Fruit fly (Drosophila melanogaster): ENCODE data around the gene twit.

twit gene

dm6 chr2L:20883624-20884220 is 31.3 kb downstream of the twit start:
- TF ChIP-seq CG8478 (optimal IDR thresholded peaks at IDR 0.05) (no peak), EcR (GFP tag; optimal IDR thresholded peaks at IDR 0.05) (no peak), pan (optimal IDR thresholded peaks at IDR 0.05) (no peak), usp (GFP tag; optimal IDR thresholded peaks at IDR 0.05) (no peak), Dll (optimal IDR thresholded peaks at IDR 0.05) (no peak), psq (optimal IDR thresholded peaks at IDR 0.05) (no peak)

DNA sequence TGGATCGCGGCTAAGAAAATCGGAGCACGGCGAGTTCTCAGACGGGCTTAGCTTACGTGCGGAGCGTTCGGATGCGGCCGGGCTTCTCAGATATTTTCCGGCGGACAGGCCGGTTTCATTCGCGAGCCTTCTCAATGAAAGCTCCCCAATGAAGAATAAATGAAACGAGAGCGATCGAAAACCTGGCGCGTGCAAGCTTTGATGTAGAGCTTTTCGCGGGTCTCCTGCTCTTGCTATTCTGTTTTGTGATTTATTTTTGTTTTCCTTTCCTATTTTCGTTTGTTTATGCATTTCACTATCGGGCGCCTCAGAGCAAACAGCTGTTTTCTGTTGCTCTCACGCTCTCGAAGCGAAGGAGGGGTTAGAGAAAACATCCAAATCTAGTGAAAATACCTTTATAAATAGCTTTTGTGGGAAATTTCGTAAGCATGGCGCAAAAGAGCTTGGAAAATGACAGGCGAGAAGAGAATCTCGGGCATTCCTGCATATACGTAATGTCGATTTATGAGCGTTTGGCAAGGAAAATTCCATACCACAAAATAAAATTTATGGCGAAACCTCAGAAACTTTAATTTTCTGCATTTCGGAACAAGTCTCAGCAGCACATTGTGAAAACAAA is 33.6 kb downstream of the twit start:
- no peak for TF ChIP-seq EcR (GFP tag; optimal IDR thresholded peaks at IDR 0.05)
- no peak for TF ChIP-seq usp (GFP tag; optimal IDR thresholded peaks at IDR 0.05)
- TF ChIP-seq CG8478 (optimal IDR thresholded peaks at IDR 0.05) = no peak
- TF ChIP-seq Dll (optimal IDR thresholded peaks at IDR 0.05) = no peak
- TF ChIP-seq psq (optimal IDR thresholded peaks at IDR 0.05) = no peak
- TF ChIP-seq pan (optimal IDR thresholded peaks at IDR 0.05) = no peak

dm6 chr2L:20887273-20887672 is 34.9 kb downstream of the twit start:
- TF ChIP-seq usp (GFP tag; optimal IDR thresholded peaks at IDR 0.05) (no peak), EcR (GFP tag; optimal IDR thresholded peaks at IDR 0.05) (no peak), pan (optimal IDR thresholded peaks at IDR 0.05) (no peak), CG8478 (optimal IDR thresholded peaks at IDR 0.05) (no peak)

- no peak for TF ChIP-seq usp (GFP tag; optimal IDR thresholded peaks at IDR 0.05)
- TF ChIP-seq psq (optimal IDR thresholded peaks at IDR 0.05) = no peak
- TF ChIP-seq Dll (optimal IDR thresholded peaks at IDR 0.05) = no peak
- TF ChIP-seq CG8478 (optimal IDR thresholded peaks at IDR 0.05) = no peak
- TF ChIP-seq EcR (GFP tag; optimal IDR thresholded peaks at IDR 0.05) = no peak
- no peak for TF ChIP-seq pan (optimal IDR thresholded peaks at IDR 0.05)
Measured at dm6 chr2L:20889857-20890606, 37.7 kb downstream of the twit start.

dm6 chr2L:20891188-20891587 is 38.8 kb downstream of the twit start:
- TF ChIP-seq EcR (GFP tag; optimal IDR thresholded peaks at IDR 0.05) (no peak), CG8478 (optimal IDR thresholded peaks at IDR 0.05) (no peak), pan (optimal IDR thresholded peaks at IDR 0.05) (no peak)

DNA sequence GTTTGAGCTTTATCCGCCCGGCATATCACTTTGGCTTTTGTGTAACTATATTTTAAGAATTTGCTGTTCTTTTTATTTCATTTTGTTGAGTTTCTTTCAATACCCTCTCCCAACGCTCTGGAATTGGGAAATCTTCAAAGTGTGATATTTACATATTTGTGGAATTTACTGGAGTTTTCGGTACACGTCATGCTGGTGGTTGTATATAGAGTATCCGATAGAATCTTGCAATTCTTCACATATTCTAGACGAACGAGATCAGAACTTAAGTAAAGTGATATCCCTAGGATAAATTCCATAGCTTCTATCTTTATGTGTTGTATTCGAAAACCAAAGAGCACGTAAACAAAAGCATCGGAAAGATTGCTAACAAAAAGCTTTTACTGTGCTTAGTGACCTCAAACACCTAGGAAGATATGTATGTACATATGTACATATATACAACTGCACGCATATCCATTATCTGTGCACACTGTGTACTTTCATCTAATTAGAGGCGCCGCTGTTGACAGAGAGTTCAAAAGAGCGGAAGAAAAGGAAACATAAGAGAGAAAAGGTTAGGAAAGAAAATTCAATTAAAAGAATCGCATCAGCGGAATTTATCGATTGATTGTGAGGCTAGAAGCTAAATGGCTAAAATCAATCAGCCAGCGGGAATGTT is 44.4 kb downstream of the twit start:
- TF ChIP-seq EcR (GFP tag; optimal IDR thresholded peaks at IDR 0.05) = no peak
- no peak for TF ChIP-seq psq (optimal IDR thresholded peaks at IDR 0.05)
- TF ChIP-seq Dll (optimal IDR thresholded peaks at IDR 0.05) = no peak
- no peak for TF ChIP-seq pan (optimal IDR thresholded peaks at IDR 0.05)
- TF ChIP-seq usp (GFP tag; optimal IDR thresholded peaks at IDR 0.05) = no peak
- no peak for TF ChIP-seq CG8478 (optimal IDR thresholded peaks at IDR 0.05)

dm6 chr2L:20898478-20899075 is 46.2 kb downstream of the twit start:
- TF ChIP-seq pan (optimal IDR thresholded peaks at IDR 0.05) (no peak), Dll (optimal IDR thresholded peaks at IDR 0.05) (no peak), CG8478 (optimal IDR thresholded peaks at IDR 0.05) (no peak), usp (GFP tag; optimal IDR thresholded peaks at IDR 0.05) (no peak), EcR (GFP tag; optimal IDR thresholded peaks at IDR 0.05) (no peak), psq (optimal IDR thresholded peaks at IDR 0.05) (no peak)

dm6 chr2L:20904327-20904726 is 51.9 kb downstream of the twit start:
- TF ChIP-seq usp (GFP tag; optimal IDR thresholded peaks at IDR 0.05) (no peak), EcR (GFP tag; optimal IDR thresholded peaks at IDR 0.05) (no peak), pan (optimal IDR thresholded peaks at IDR 0.05) (no peak), CG8478 (optimal IDR thresholded peaks at IDR 0.05) (no peak)

dm6 chr2L:20905025-20905424 is 52.6 kb downstream of the twit start:
- TF ChIP-seq EcR (GFP tag; optimal IDR thresholded peaks at IDR 0.05) = no peak
- TF ChIP-seq CG8478 (optimal IDR thresholded peaks at IDR 0.05) = no peak
- TF ChIP-seq pan (optimal IDR thresholded peaks at IDR 0.05) = no peak
- no peak for TF ChIP-seq Dll (optimal IDR thresholded peaks at IDR 0.05)
- no peak for TF ChIP-seq usp (GFP tag; optimal IDR thresholded peaks at IDR 0.05)
- TF ChIP-seq psq (optimal IDR thresholded peaks at IDR 0.05) = no peak

Data from whole organism.